Fruit fly (Drosophila melanogaster) whole organism, embryonic: ENCODE measurements around the gene Shawn.

ENCODE experiments used
- Bgb ChIP-seq: fragments of 200-800 bp; sonication (Bioruptor generic); IDR thresholded peaks from 2 replicates; pipeline ENCODE4 v1.3.6; 2022; ENCODE audit warnings: missing biosample characterization, missing genetic modification characterization; ENCODE audit not compliant: partially characterized antibody
- CG10267 ChIP-seq: fragments of 200-800 bp; sonication (Bioruptor generic); optimal IDR thresholded peaks from 2 replicates; lab custom pipeline; 2018; ENCODE audit warnings: missing biosample characterization, mild to moderate bottlenecking, missing genetic modification characterization, moderate library complexity
- CG11504 ChIP-seq: fragments of 200-800 bp; sonication (Bioruptor generic); optimal IDR thresholded peaks from 3 replicates; lab custom pipeline; 2019; ENCODE audit warnings: missing biosample characterization, mild to moderate bottlenecking, missing genetic modification characterization, moderate library complexity
- CG12071 ChIP-seq: fragments of 200-800 bp; sonication (Bioruptor generic); optimal IDR thresholded peaks from 3 replicates; lab custom pipeline; 2018; ENCODE audit warnings: missing biosample characterization, mild to moderate bottlenecking, missing genetic modification characterization
- CG13287 ChIP-seq: fragments of 200-800 bp; sonication (Bioruptor generic); IDR thresholded peaks from 2 replicates; pipeline ENCODE4 v1.3.6; 2022; ENCODE audit warnings: missing biosample characterization, missing genetic modification characterization; ENCODE audit not compliant: partially characterized antibody
- CG13296 ChIP-seq: fragments of 200-800 bp; sonication (Bioruptor generic); optimal IDR thresholded peaks from 3 replicates; lab custom pipeline; 2018; ENCODE audit warnings: missing biosample characterization, mild to moderate bottlenecking, missing genetic modification characterization
- CG13775 ChIP-seq: fragments of 200-800 bp; sonication (Bioruptor generic); optimal IDR thresholded peaks from 3 replicates; lab custom pipeline; 2017; ENCODE audit warnings: missing biosample characterization, mild to moderate bottlenecking, missing genetic modification characterization
- CG13894 ChIP-seq: fragments of 200-800 bp; sonication (Bioruptor generic); optimal IDR thresholded peaks from 3 replicates; lab custom pipeline; 2018; ENCODE audit warnings: missing biosample characterization, mild to moderate bottlenecking, missing genetic modification characterization, moderate library complexity
- CG14860 ChIP-seq: fragments of 200-800 bp; sonication (Bioruptor generic); IDR thresholded peaks from 3 replicates; pipeline ENCODE4 v1.3.6; 2022; ENCODE audit warnings: missing biosample characterization, missing genetic modification characterization; ENCODE audit not compliant: partially characterized antibody
- CG15269 ChIP-seq: fragments of 200-800 bp; sonication (Bioruptor generic); optimal IDR thresholded peaks from 2 replicates; lab custom pipeline; 2018; ENCODE audit warnings: missing biosample characterization, mild to moderate bottlenecking, missing genetic modification characterization, moderate library complexity
- CG17186 ChIP-seq: fragments of 200-800 bp; sonication (Bioruptor generic); optimal IDR thresholded peaks from 3 replicates; lab custom pipeline; 2017; ENCODE audit warnings: missing biosample characterization, missing genetic modification reagents, missing genetic modification characterization
- CG17912 ChIP-seq: fragments of 200-800 bp; sonication (Bioruptor generic); optimal IDR thresholded peaks from 2 replicates; lab custom pipeline; 2018; ENCODE audit warnings: missing biosample characterization, mild to moderate bottlenecking, missing genetic modification characterization
- CG2116 ChIP-seq: fragments of 200-800 bp; sonication (Bioruptor generic); optimal IDR thresholded peaks from 3 replicates; lab custom pipeline; 2018; ENCODE audit warnings: missing biosample characterization, mild to moderate bottlenecking, missing genetic modification characterization
- CG34224 ChIP-seq: fragments of 200-800 bp; sonication (Bioruptor generic); IDR thresholded peaks from 3 replicates; pipeline ENCODE4 v1.3.6; 2022; ENCODE audit warnings: missing biosample characterization, missing genetic modification characterization; ENCODE audit not compliant: partially characterized antibody
- CG5245 ChIP-seq: fragments of 200-800 bp; sonication (Bioruptor generic); optimal IDR thresholded peaks from 3 replicates; lab custom pipeline; 2016; ENCODE audit warnings: missing biosample characterization, missing genetic modification characterization
- CG7963 ChIP-seq: fragments of 200-800 bp; sonication (Bioruptor generic); IDR thresholded peaks from 3 replicates; pipeline ENCODE4 v1.3.6; 2022; ENCODE audit warnings: missing biosample characterization, missing genetic modification characterization; ENCODE audit not compliant: partially characterized antibody
- CG7987 ChIP-seq: fragments of 200-800 bp; sonication (Bioruptor generic); optimal IDR thresholded peaks from 2 replicates; lab custom pipeline; 2018; ENCODE audit warnings: missing biosample characterization, mild to moderate bottlenecking, missing genetic modification characterization, moderate library complexity
- Dll ChIP-seq: fragments of 200-800 bp; sonication (Bioruptor generic); IDR thresholded peaks from 4 replicates; pipeline ENCODE4 v1.3.6; 2022; ENCODE audit warnings: missing biosample characterization, missing genetic modification characterization; ENCODE audit not compliant: partially characterized antibody
- Doc2 ChIP-seq: fragments of 200-800 bp; sonication (Bioruptor generic); IDR thresholded peaks from 2 replicates; pipeline ENCODE4 v1.3.6; 2022; ENCODE audit warnings: missing biosample characterization, missing genetic modification characterization
- Doc3 ChIP-seq: fragments of 200-800 bp; sonication (Bioruptor generic); IDR thresholded peaks from 3 replicates; pipeline ENCODE4 v1.3.6; 2022; ENCODE audit warnings: missing biosample characterization, missing genetic modification characterization; ENCODE audit not compliant: partially characterized antibody
- E2f2 ChIP-seq: fragments of 200-800 bp; sonication (Bioruptor generic); IDR thresholded peaks from 2 replicates; pipeline ENCODE4 v1.3.6; 2022; ENCODE audit warnings: missing biosample characterization, missing genetic modification characterization
- Ets97D ChIP-seq: fragments of 200-800 bp; sonication (Bioruptor generic); optimal IDR thresholded peaks from 3 replicates; lab custom pipeline; 2016; ENCODE audit warnings: missing biosample characterization, missing genetic modification characterization
- Fer1 ChIP-seq: fragments of 200-800 bp; sonication (Bioruptor generic); optimal IDR thresholded peaks from 2 replicates; lab custom pipeline; 2017; ENCODE audit warnings: missing biosample characterization, mild to moderate bottlenecking, missing genetic modification characterization
- Gsc ChIP-seq: fragments of 200-800 bp; sonication (Bioruptor generic); IDR thresholded peaks from 2 replicates; pipeline ENCODE4 v1.3.6; 2022; ENCODE audit warnings: missing biosample characterization, missing genetic modification characterization
- HmgZ ChIP-seq: fragments of 200-800 bp; sonication (Bioruptor generic); optimal IDR thresholded peaks from 2 replicates; lab custom pipeline; 2018; ENCODE audit warnings: missing biosample characterization, mild to moderate bottlenecking, missing genetic modification characterization
- Med ChIP-seq: fragments of 200-800 bp; sonication (Bioruptor generic); peaks from one replicate; lab custom pipeline; 2016; ENCODE audit warnings: missing biosample characterization, missing genetic modification characterization, mild to moderate bottlenecking, inconsistent platforms, moderate library complexity
- Opbp ChIP-seq: fragments of 200-800 bp; sonication (Bioruptor generic); IDR thresholded peaks from 3 replicates; pipeline ENCODE4 v1.3.6; 2022; ENCODE audit warnings: missing biosample characterization, missing genetic modification characterization; ENCODE audit not compliant: partially characterized antibody
- Sry-δ ChIP-seq: fragments of 200-800 bp; sonication (Bioruptor generic); optimal IDR thresholded peaks from 2 replicates; lab custom pipeline; 2016; ENCODE audit warnings: missing biosample characterization, missing genetic modification characterization
- amos ChIP-seq: fragments of 200-800 bp; sonication (Bioruptor generic); IDR thresholded peaks from 2 replicates; pipeline ENCODE4 v1.3.6; 2022; ENCODE audit warnings: missing biosample characterization, missing genetic modification characterization; ENCODE audit not compliant: partially characterized antibody
- crp ChIP-seq, 2 experiments: fragments of 200-800 bp; sonication (Bioruptor generic); optimal IDR thresholded peaks; 2 replicates in 1 of 2; 3 replicates in 1 of 2; lab custom pipeline; 2017; ENCODE audit warnings: missing biosample characterization in 2 of 2, missing genetic modification characterization in 2 of 2, mild to moderate bottlenecking in 1 of 2, moderate library complexity in 1 of 2
- esg ChIP-seq: fragments of 200-800 bp; sonication (Bioruptor generic); conservative IDR thresholded peaks from 2 replicates; pipeline ENCODE4 v1.3.6; 2022; ENCODE audit warnings: missing biosample characterization, missing genetic modification characterization
- hb ChIP-seq: fragments of 200-800 bp; sonication (Bioruptor generic); IDR thresholded peaks from 3 replicates; pipeline ENCODE4 v1.3.6; 2022; ENCODE audit warnings: missing biosample characterization, missing genetic modification characterization; ENCODE audit not compliant: partially characterized antibody
- hbn ChIP-seq: fragments of 200-800 bp; sonication (Bioruptor generic); IDR thresholded peaks from 2 replicates; pipeline ENCODE4 v1.3.6; 2022; ENCODE audit warnings: missing biosample characterization, missing genetic modification characterization; ENCODE audit not compliant: partially characterized antibody
- knrl ChIP-seq: fragments of 200-800 bp; sonication (Bioruptor generic); IDR thresholded peaks from 3 replicates; pipeline ENCODE4 v1.3.6; 2022; ENCODE audit warnings: missing biosample characterization, missing genetic modification characterization; ENCODE audit not compliant: partially characterized antibody
- mirr ChIP-seq: fragments of 200-800 bp; sonication (Bioruptor generic); optimal IDR thresholded peaks from 3 replicates; lab custom pipeline; 2018; ENCODE audit warnings: missing biosample characterization, mild to moderate bottlenecking, missing genetic modification characterization
- mld ChIP-seq: fragments of 200-800 bp; sonication (Bioruptor generic); IDR thresholded peaks from 3 replicates; pipeline ENCODE4 v1.3.6; 2022; ENCODE audit warnings: missing biosample characterization, missing genetic modification characterization; ENCODE audit not compliant: partially characterized antibody
- nerfin-2 ChIP-seq: fragments of 200-800 bp; sonication (Bioruptor generic); IDR thresholded peaks from 2 replicates; pipeline ENCODE4 v1.3.6; 2022; ENCODE audit warnings: missing biosample characterization, missing genetic modification characterization; ENCODE audit not compliant: partially characterized antibody
- pfk ChIP-seq: fragments of 200-800 bp; sonication (Bioruptor generic); optimal IDR thresholded peaks from 2 replicates; lab custom pipeline; 2018; ENCODE audit warnings: missing biosample characterization, mild to moderate bottlenecking, missing genetic modification characterization, moderate library complexity
- stwl ChIP-seq: fragments of 200-800 bp; sonication (Bioruptor generic); optimal IDR thresholded peaks from 3 replicates; lab custom pipeline; 2018; ENCODE audit warnings: missing biosample characterization, mild to moderate bottlenecking, missing genetic modification characterization, moderate library complexity
- tna ChIP-seq: fragments of 200-800 bp; sonication (Bioruptor generic); IDR thresholded peaks from 2 replicates; pipeline ENCODE4 v1.3.6; 2022; ENCODE audit warnings: missing biosample characterization, missing genetic modification characterization; ENCODE audit not compliant: partially characterized antibody
- unpg ChIP-seq: fragments of 200-800 bp; sonication (Bioruptor generic); optimal IDR thresholded peaks from 3 replicates; lab custom pipeline; 2018; ENCODE audit warnings: missing biosample characterization, mild to moderate bottlenecking, missing genetic modification characterization, moderate library complexity
- vnd ChIP-seq: fragments of 200-800 bp; sonication (Bioruptor generic); IDR thresholded peaks from 3 replicates; pipeline ENCODE4 v1.3.6; 2022; ENCODE audit warnings: missing biosample characterization, missing genetic modification characterization; ENCODE audit not compliant: partially characterized antibody
- zen2 ChIP-seq: fragments of 200-800 bp; sonication (Bioruptor generic); IDR thresholded peaks from 3 replicates; pipeline ENCODE4 v1.3.6; 2022; ENCODE audit warnings: missing biosample characterization, missing genetic modification characterization; ENCODE audit not compliant: partially characterized antibody

Gene Shawn

DNA sequence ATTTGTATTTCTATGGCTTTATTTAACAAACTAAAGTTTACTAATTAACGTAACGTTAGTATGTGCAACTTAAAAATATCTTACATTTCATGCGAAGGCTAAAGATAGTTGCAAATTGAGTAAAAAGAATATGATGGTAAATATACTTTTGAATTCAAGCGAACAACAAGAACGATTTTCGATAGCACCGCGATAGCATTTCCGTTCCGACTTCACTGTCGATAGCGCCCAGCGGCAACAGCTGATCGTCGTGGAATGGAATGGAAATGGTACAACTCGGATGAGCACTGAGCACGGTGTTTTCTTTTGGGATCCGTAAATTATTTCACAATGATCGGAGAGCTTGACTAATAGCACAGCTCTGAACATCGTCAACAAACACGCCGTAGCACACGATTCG is 2.1 kb downstream of the Shawn start (continued):
- TF ChIP-seq Med (GFP tag; lab: Kevin White, UChicago) (peak; percentile 90), CG2116 (GFP tag; lab: Kevin White, UChicago) (peak; percentile 94), Doc2 (GFP tag; lab: Robert Waterston, UW) (no peak), CG17912 (peak; percentile 86), CG13296 (GFP tag; lab: Kevin White, UChicago) (peak; percentile 85), CG12071 (peak; percentile 82)

- peak; percentile 60 for TF ChIP-seq hbn
- peak; percentile 73 for TF ChIP-seq CG34224
- peak; percentile 70 for TF ChIP-seq pfk (GFP tag; lab: Kevin White, UChicago)
- TF ChIP-seq vnd (GFP tag; lab: Robert Waterston, UW), result peak; percentile 65
- TF ChIP-seq CG15269 (tag; lab: Kevin White, UChicago), result no peak
- TF ChIP-seq Fer1 (GFP tag; lab: Kevin White, UChicago), result peak; percentile 2
- peak; percentile 45; the same call in 2 of the 3 replicates for TF ChIP-seq knrl (GFP tag; lab: Robert Waterston, UW)
- peak; percentile 52; the same call in 2 of the 3 replicates for TF ChIP-seq CG14860 (GFP tag; lab: Robert Waterston, UW)
- TF ChIP-seq crp (GFP tag; optimal IDR thresholded peaks at IDR 0.05; lab: Kevin White, UChicago), result peak; percentile 3 to 84
- TF ChIP-seq amos, result peak; percentile 56; the same call in 1 of the 2 replicates
- peak; percentile 49; the same call in 2 of the 3 replicates for TF ChIP-seq Doc3 (GFP tag; lab: Robert Waterston, UW)
- TF ChIP-seq nerfin-2 (GFP tag; lab: Robert Waterston, UW), result peak; percentile 56; the same call in 1 of the 2 replicates
- TF ChIP-seq Sry-δ (GFP tag; lab: Kevin White, UChicago), result peak; percentile 52
- TF ChIP-seq Opbp (GFP tag; lab: Robert Waterston, UW), result peak; percentile 72; the same call in 2 of the 3 replicates
- peak; percentile 40 for TF ChIP-seq stwl
- no peak for TF ChIP-seq CG13775 (GFP tag; lab: Kevin White, UChicago)
- peak; percentile 37 for TF ChIP-seq CG17186 (GFP tag; lab: Kevin White, UChicago)
- peak; percentile 66; the same call in 1 of the 3 replicates for TF ChIP-seq hb
- TF ChIP-seq mirr (GFP tag; lab: Kevin White, UChicago), result peak; percentile 8
- TF ChIP-seq Dll, result peak; percentile 62; the same call in 3 of the 4 replicates
- TF ChIP-seq CG7987 (GFP tag; lab: Kevin White, UChicago), result peak; percentile 2
- TF ChIP-seq CG11504 (tag; lab: Kevin White, UChicago), result no peak
- peak; percentile 32 for TF ChIP-seq Ets97D (GFP tag; lab: Kevin White, UChicago)
- no peak for TF ChIP-seq esg
- TF ChIP-seq CG5245 (GFP tag; lab: Kevin White, UChicago), result no peak
- peak; percentile 66; the same call in 2 of the 3 replicates for TF ChIP-seq CG7963
- peak; percentile 97 for TF ChIP-seq CG2116 (GFP tag; lab: Kevin White, UChicago)
- peak; percentile 71 for TF ChIP-seq CG13287 (GFP tag; lab: Robert Waterston, UW)
- 0 out of 3 replicates have a peak, but pooled peaks have one; percentile 53 for TF ChIP-seq mld
- peak; percentile 71 for TF ChIP-seq Bgb (GFP tag; lab: Robert Waterston, UW)
- peak; percentile 9 for TF ChIP-seq CG10267 (tag; lab: Kevin White, UChicago)
- TF ChIP-seq E2f2, result peak; percentile 91
- peak; percentile 7 for TF ChIP-seq HmgZ
- peak; percentile 83 for TF ChIP-seq tna
- TF ChIP-seq Gsc, result no peak
- TF ChIP-seq zen2 (GFP tag; lab: Robert Waterston, UW), result peak; percentile 78
- TF ChIP-seq CG13894 (tag; lab: Kevin White, UChicago), result no peak
- no peak for TF ChIP-seq unpg (GFP tag; lab: Kevin White, UChicago)
Measured at dm6 chrX:19615990-19616663, 4.8 kb downstream of the Shawn start, which contains the start of gene CG14210. CG14210 (plus strand) TSS chrX:19616196.
